Worm (Caenorhabditis elegans) whole organism, L4 larva: ENCODE data around the gene srsx-5.

Experiments used
- D1046.2 ChIP-seq: fragments of 200-800 bp; sonication (Bioruptor generic); IDR thresholded peaks from 2 replicates; pipeline ENCODE4 v1.3.6; 2022; ENCODE audit warnings: missing genetic modification characterization, missing compliant biosample characterization
- F26F4.8 ChIP-seq: fragments of 200-800 bp; sonication (Bioruptor generic); conservative IDR thresholded peaks from 2 replicates; pipeline ENCODE4 v1.3.6; 2022; ENCODE audit warnings: missing genetic modification characterization, missing compliant biosample characterization
- F49E8.2 ChIP-seq: sonication (generic microtip); optimal IDR thresholded peaks from 2 replicates; lab custom pipeline; 2016; ENCODE audit warnings: missing compliant biosample characterization, mild to moderate bottlenecking, missing genetic modification characterization, borderline replicate concordance
- T20F7.1 ChIP-seq: fragments of 200-800 bp; sonication (Bioruptor generic); optimal IDR thresholded peaks from 2 replicates; lab custom pipeline; 2018; ENCODE audit warnings: mild to moderate bottlenecking, missing genetic modification characterization, missing compliant biosample characterization
- Y105C5A.15 ChIP-seq: fragments of 200-800 bp; sonication (Bioruptor generic); IDR thresholded peaks from 2 replicates; pipeline ENCODE4 v1.3.6; 2022; ENCODE audit warnings: missing genetic modification characterization, missing compliant biosample characterization
- ZK546.5 ChIP-seq, 2 experiments: sonication (generic microtip); optimal IDR thresholded peaks; 2 replicates each; lab custom pipeline; 2017; ENCODE audit warnings: missing biosample characterization in 2 of 2, missing genetic modification characterization in 2 of 2
- aha-1 ChIP-seq: fragments of 150-350 bp; peaks from one replicate; lab custom pipeline; 2014; ENCODE audit warnings: missing biosample characterization, missing genetic modification characterization
- arid-1 ChIP-seq: fragments of 200-800 bp; sonication (Bioruptor generic); conservative IDR thresholded peaks from 2 replicates; pipeline ENCODE4 v1.3.6; 2022; ENCODE audit warnings: missing genetic modification reagents, missing genetic modification characterization, missing compliant biosample characterization
- ceh-44 ChIP-seq: fragments of 200-800 bp; sonication (Bioruptor generic); IDR thresholded peaks from 2 replicates; pipeline ENCODE4 v1.3.6; 2022; ENCODE audit warnings: missing genetic modification reagents, missing genetic modification characterization, missing compliant biosample characterization
- ceh-62 ChIP-seq: sonication (generic microtip); optimal IDR thresholded peaks from 2 replicates; lab custom pipeline; 2017; ENCODE audit warnings: missing biosample characterization, missing genetic modification characterization
- ceh-82 ChIP-seq: sonication (generic microtip); optimal IDR thresholded peaks from 2 replicates; lab custom pipeline; 2017; ENCODE audit warnings: missing biosample characterization, missing genetic modification characterization
- cey-2 ChIP-seq: sonication (generic microtip); optimal IDR thresholded peaks from 3 replicates; lab custom pipeline; 2017; ENCODE audit warnings: missing genetic modification characterization, mild to moderate bottlenecking, missing compliant biosample characterization, antibody characterized with exemption, borderline replicate concordance; ENCODE audit not compliant: insufficient read depth
- daf-12 ChIP-seq: fragments of 150-350 bp; optimal IDR thresholded peaks from 2 replicates; lab custom pipeline; 2014; ENCODE audit warnings: missing biosample characterization, missing genetic modification reagents, missing genetic modification characterization
- daf-16 ChIP-seq, 3 experiments: sonication (generic microtip); optimal IDR thresholded peaks; 2 replicates each; lab custom pipeline; 2016 to 2017; ENCODE audit warnings: missing genetic modification characterization in 3 of 3, missing genetic modification reagents in 3 of 3, mild to moderate bottlenecking in 2 of 3, missing compliant biosample characterization in 2 of 3, missing biosample characterization in 1 of 3, moderate library complexity in 1 of 3
- dmd-6 ChIP-seq: fragments of 200-800 bp; sonication (Bioruptor generic); IDR thresholded peaks from 2 replicates; pipeline ENCODE4 v1.3.6; 2022; ENCODE audit warnings: missing genetic modification reagents, missing genetic modification characterization, missing compliant biosample characterization
- dpl-1 ChIP-seq: fragments of 150-350 bp; optimal IDR thresholded peaks from 2 replicates; lab custom pipeline; 2014; ENCODE audit warnings: missing biosample characterization, missing genetic modification reagents, missing genetic modification characterization
- dve-1 ChIP-seq: sonication (generic microtip); optimal IDR thresholded peaks from 2 replicates; lab custom pipeline; 2017; ENCODE audit warnings: antibody characterized with exemption, mild to moderate bottlenecking, missing genetic modification characterization, missing compliant biosample characterization; ENCODE audit not compliant: insufficient read depth
- egl-27 ChIP-seq: sonication (generic microtip); optimal IDR thresholded peaks from 3 replicates; lab custom pipeline; 2017; ENCODE audit warnings: missing biosample characterization, missing genetic modification reagents, missing genetic modification characterization
- egl-43 ChIP-seq: fragments of 200-800 bp; sonication (Bioruptor generic); IDR thresholded peaks from 2 replicates; pipeline ENCODE4 v1.3.6; 2022; ENCODE audit warnings: missing genetic modification reagents, missing genetic modification characterization, missing compliant biosample characterization
- fos-1 ChIP-seq: fragments of 150-350 bp; optimal IDR thresholded peaks from 2 replicates; lab custom pipeline; 2014; ENCODE audit warnings: missing biosample characterization, missing genetic modification characterization
- hif-1 ChIP-seq, 2 experiments: sonication (generic microtip); optimal IDR thresholded peaks; 2 replicates each; lab custom pipeline; 2016 to 2017; ENCODE audit warnings: missing compliant biosample characterization in 2 of 2, missing genetic modification characterization in 2 of 2, missing genetic modification reagents in 2 of 2, missing genotype in 2 of 2, mild to moderate bottlenecking in 1 of 2
- hmg-1.1 ChIP-seq: fragments of 200-800 bp; sonication (Bioruptor generic); IDR thresholded peaks from 2 replicates; pipeline ENCODE4 v1.3.6; 2022; ENCODE audit warnings: missing genetic modification reagents, missing genetic modification characterization, missing compliant biosample characterization
- lin-13 ChIP-seq: fragments of 150-350 bp; optimal IDR thresholded peaks from 2 replicates; lab custom pipeline; 2014; ENCODE audit warnings: missing biosample characterization, missing genetic modification reagents, missing genetic modification characterization
- lin-15B ChIP-seq: fragments of 150-350 bp; sonication (generic microtip); optimal IDR thresholded peaks from 3 replicates; lab custom pipeline; 2014; ENCODE audit warnings: missing biosample characterization, missing genetic modification characterization
- madf-5 ChIP-seq, 2 experiments: fragments of 200-800 bp; sonication (Bioruptor generic); IDR thresholded peaks; 2 replicates each; pipeline ENCODE4 v1.3.6; 2022; ENCODE audit warnings: missing compliant biosample characterization in 2 of 2, missing genetic modification characterization in 2 of 2
- mes-2 ChIP-seq: sonication (generic microtip); optimal IDR thresholded peaks from 2 replicates; lab custom pipeline; 2016; ENCODE audit warnings: missing genotype, mild to moderate bottlenecking, missing genetic modification characterization, missing compliant biosample characterization; ENCODE audit not compliant: poor library complexity, severe bottlenecking
- nhr-10 ChIP-seq: fragments of 150-350 bp; optimal IDR thresholded peaks from 2 replicates; lab custom pipeline; 2014; ENCODE audit warnings: missing biosample characterization, missing genetic modification characterization
- nhr-102 ChIP-seq: sonication (generic microtip); optimal IDR thresholded peaks from 2 replicates; lab custom pipeline; 2016; ENCODE audit warnings: mild to moderate bottlenecking, missing genetic modification characterization, moderate library complexity, missing compliant biosample characterization
- nhr-28 ChIP-seq: fragments of 150-350 bp; optimal IDR thresholded peaks from 2 replicates; lab custom pipeline; 2014; ENCODE audit warnings: missing biosample characterization, missing genetic modification characterization
- nhr-41 ChIP-seq: fragments of 200-800 bp; sonication (Bioruptor generic); IDR thresholded peaks from 2 replicates; pipeline ENCODE4 v1.3.6; 2022; ENCODE audit warnings: missing genetic modification reagents, missing genetic modification characterization, missing compliant biosample characterization
- php-3 ChIP-seq: fragments of 200-800 bp; sonication (Bioruptor generic); IDR thresholded peaks from 2 replicates; pipeline ENCODE4 v1.3.6; 2022; ENCODE audit warnings: missing genetic modification reagents, missing genetic modification characterization, missing compliant biosample characterization
- pqm-1 ChIP-seq: sonication (generic microtip); optimal IDR thresholded peaks from 2 replicates; lab custom pipeline; 2017; ENCODE audit warnings: missing biosample characterization, missing genetic modification characterization
- skn-1 ChIP-seq: fragments of 150-350 bp; optimal IDR thresholded peaks from 2 replicates; lab custom pipeline; 2014; ENCODE audit warnings: missing biosample characterization, missing genetic modification characterization
- snpc-4 ChIP-seq: fragments of 150-350 bp; optimal IDR thresholded peaks from 2 replicates; lab custom pipeline; 2014; ENCODE audit warnings: missing biosample characterization, missing genetic modification characterization
- spr-1 ChIP-seq: sonication (generic microtip); optimal IDR thresholded peaks from 2 replicates; lab custom pipeline; 2016; ENCODE audit warnings: mild to moderate bottlenecking, missing genetic modification characterization, missing compliant biosample characterization
- tag-97 ChIP-seq: fragments of 200-800 bp; sonication (Bioruptor generic); IDR thresholded peaks from 2 replicates; pipeline ENCODE4 v1.3.6; 2022; ENCODE audit warnings: missing genetic modification characterization, missing compliant biosample characterization
- tra-1 ChIP-seq: fragments of 200-800 bp; sonication (Bioruptor generic); IDR thresholded peaks from 2 replicates; pipeline ENCODE4 v1.3.6; 2022; ENCODE audit warnings: missing genetic modification reagents, missing genetic modification characterization, missing compliant biosample characterization
- unc-39 ChIP-seq: sonication (generic microtip); optimal IDR thresholded peaks from 2 replicates; lab custom pipeline; 2017; ENCODE audit warnings: missing biosample characterization, missing genetic modification characterization
- unc-62 ChIP-seq, 3 experiments: fragments of 150-350 bp in 1 of 3; sonication (generic microtip); optimal IDR thresholded peaks in 2 of 3; peaks in 1 of 3; 1 replicate in 1 of 3; 2 replicates in 2 of 3; lab custom pipeline; 2014 to 2017; ENCODE audit warnings: missing biosample characterization in 3 of 3, missing genetic modification characterization in 3 of 3, missing genetic modification reagents in 3 of 3, missing genotype in 1 of 3
- zip-11 ChIP-seq: fragments of 200-800 bp; sonication (Bioruptor generic); IDR thresholded peaks from 2 replicates; pipeline ENCODE4 v1.3.6; 2022; ENCODE audit warnings: missing genetic modification characterization, missing compliant biosample characterization
- ztf-11 ChIP-seq: fragments of 150-350 bp; optimal IDR thresholded peaks from 2 replicates; lab custom pipeline; 2014; ENCODE audit warnings: missing biosample characterization, missing genetic modification characterization

The srsx-5 gene

DNA sequence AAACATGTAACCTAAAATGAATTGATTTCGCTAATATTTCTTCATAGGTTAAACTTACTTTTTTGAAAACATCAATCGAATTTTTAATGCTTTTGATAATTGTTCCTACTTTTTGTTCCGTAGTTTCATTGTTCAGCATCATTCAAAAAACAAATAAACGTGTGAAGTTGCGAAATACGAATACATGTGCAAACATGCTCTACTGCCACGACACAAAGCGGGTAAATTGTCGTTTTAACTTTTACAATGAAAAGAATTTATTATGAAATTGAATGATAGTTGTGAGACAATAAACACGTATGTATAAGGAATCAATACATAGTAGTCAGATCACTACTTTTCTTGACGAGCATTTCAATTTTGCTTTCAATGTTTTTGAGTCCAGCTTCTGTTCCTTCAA, 26.4 kb downstream of the srsx-5 start, which contains the start of gene F26D11.12:
Gene F26D11.12, minus strand, starts transcription at position 145 of the 400 bp plus-strand sequence.
- TF ChIP-seq lin-13 (GFP tag; lab: Kevin White, UChicago) (no peak), D1046.2 (GFP tag; lab: Robert Waterston, UW) (no peak), dmd-6 (GFP tag; lab: Robert Waterston, UW) (no peak), egl-43 (GFP tag; lab: Robert Waterston, UW) (no peak), fos-1 (tag; lab: Kevin White, UChicago) (no peak), php-3 (GFP tag; lab: Robert Waterston, UW) (0 out of 2 replicates have a peak, but pooled peaks have one; percentile 17), nhr-102 (no peak), Y105C5A.15 (GFP tag; lab: Robert Waterston, UW) (no peak), tra-1 (GFP tag; lab: Robert Waterston, UW) (no peak), unc-62 (GFP tag; optimal IDR thresholded peaks at IDR 0.05 in 1 of 2; lab: Kevin White, UChicago) (peak in 1 of 2 experiments; percentile 83), unc-62 (tag; optimal IDR thresholded peaks at IDR 0.05; lab: Kevin White, UChicago) (no peak), arid-1 (no peak), ceh-82 (tag; lab: Kevin White, UChicago) (no peak), hmg-1.1 (GFP tag; lab: Robert Waterston, UW) (no peak), nhr-28 (peak; percentile 10), nhr-41 (no peak), daf-16 (GFP tag; optimal IDR thresholded peaks at IDR 0.05; lab: Kevin White, UChicago) (no peak), daf-16 (tag; optimal IDR thresholded peaks at IDR 0.05; lab: Kevin White, UChicago) (peak; percentile 67), pqm-1 (peak; percentile 50), T20F7.1 (GFP tag; lab: Kevin White, UChicago) (peak; percentile 15), dve-1 (tag; lab: Kevin White, UChicago) (peak; percentile 38), dpl-1 (peak; percentile 69)
- TF ChIP-seq, all 104 proteins: peak for 8

DNA sequence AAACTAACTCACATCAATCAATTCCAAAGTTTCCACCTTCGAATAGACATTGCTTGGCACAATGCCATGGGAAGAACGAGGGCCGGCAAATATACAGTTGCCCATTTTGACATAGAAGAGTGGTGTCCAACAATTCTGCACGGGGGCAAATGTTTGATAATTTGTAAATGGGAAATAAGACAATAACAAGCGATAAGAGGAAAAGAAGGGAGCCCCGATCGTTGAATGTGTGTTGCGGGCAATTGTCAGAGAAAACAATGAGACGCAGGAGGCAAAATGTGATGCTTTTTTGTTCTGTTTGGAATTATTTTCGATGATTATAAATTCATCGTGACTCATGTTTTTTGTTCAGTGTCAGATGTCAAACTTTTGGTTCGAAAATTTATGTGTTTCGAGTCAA, 27.5 kb downstream of the srsx-5 start, which contains the start of gene pals-34:
Gene pals-34, minus strand, starts transcription at position 280 of the 400 bp plus-strand sequence.
- no peak for TF ChIP-seq zip-11 (GFP tag; lab: Robert Waterston, UW)
- TF ChIP-seq lin-15B (tag; lab: Kevin White, UChicago): no peak
- TF ChIP-seq aha-1 (tag; lab: Kevin White, UChicago): peak; percentile 24
- TF ChIP-seq daf-16 (GFP tag; optimal IDR thresholded peaks at IDR 0.05; lab: Kevin White, UChicago): no peak
- TF ChIP-seq daf-16 (tag; optimal IDR thresholded peaks at IDR 0.05; lab: Kevin White, UChicago): peak; percentile 80
- TF ChIP-seq ztf-11 (tag; lab: Kevin White, UChicago): no peak
- TF ChIP-seq unc-39 (tag; lab: Kevin White, UChicago): no peak

DNA sequence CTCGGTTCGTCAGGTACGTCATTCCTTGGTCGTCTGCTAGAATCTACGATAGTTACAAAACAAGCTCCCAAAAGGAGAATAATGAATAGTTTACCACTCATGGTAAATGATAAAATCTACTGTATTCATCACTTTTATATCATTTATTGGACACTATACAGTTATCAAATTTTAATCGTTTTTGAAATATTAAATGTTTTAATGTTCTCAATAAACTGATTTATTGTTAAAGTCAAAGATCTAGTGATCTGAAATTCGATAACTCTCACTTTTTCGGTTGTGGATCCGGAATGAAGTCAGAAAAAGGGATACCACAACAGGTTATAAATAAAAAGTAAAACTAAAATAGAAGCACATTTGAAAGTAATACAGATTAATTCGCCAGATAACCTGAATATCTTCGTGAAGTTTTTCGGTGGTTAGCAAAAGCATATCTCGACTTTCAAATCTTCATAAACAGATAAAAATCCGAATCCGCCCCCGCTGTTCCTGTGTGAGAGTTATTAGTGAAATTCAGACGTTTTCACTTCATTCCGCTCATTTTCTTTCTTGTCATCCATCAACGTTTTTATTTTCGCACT, 30.1 kb downstream of the srsx-5 start, which contains the start of the genes clec-217 and F26D11.2:
Gene clec-217, minus strand, starts transcription at position 101 of the 581 bp plus-strand sequence.
Gene F26D11.2, plus strand, starts transcription at position 531 of the 581 bp plus-strand sequence.
- TF ChIP-seq fos-1 (tag; lab: Kevin White, UChicago) (no peak), snpc-4 (no peak), ZK546.5 (tag; optimal IDR thresholded peaks at IDR 0.05; lab: Kevin White, UChicago) (no peak), hif-1 (tag; optimal IDR thresholded peaks at IDR 0.05; lab: Kevin White, UChicago) (no peak), ceh-44 (GFP tag; lab: Robert Waterston, UW) (no peak), ceh-62 (tag; lab: Kevin White, UChicago) (no peak), daf-12 (tag; lab: Kevin White, UChicago) (no peak), cey-2 (no peak), nhr-10 (no peak), mes-2 (tag; lab: Kevin White, UChicago) (no peak), egl-27 (tag; lab: Kevin White, UChicago) (no peak), F49E8.2 (no peak), spr-1 (tag; lab: Kevin White, UChicago) (no peak), tag-97 (GFP tag; lab: Robert Waterston, UW) (no peak), skn-1 (tag; lab: Kevin White, UChicago) (no peak), madf-5 (GFP tag; IDR thresholded peaks at IDR 0.05; lab: Robert Waterston, UW) (no peak), F26F4.8 (GFP tag; lab: Robert Waterston, UW) (no peak)
